Worm (Caenorhabditis elegans): ENCODE measurements around the gene srlf-33.

DNA sequence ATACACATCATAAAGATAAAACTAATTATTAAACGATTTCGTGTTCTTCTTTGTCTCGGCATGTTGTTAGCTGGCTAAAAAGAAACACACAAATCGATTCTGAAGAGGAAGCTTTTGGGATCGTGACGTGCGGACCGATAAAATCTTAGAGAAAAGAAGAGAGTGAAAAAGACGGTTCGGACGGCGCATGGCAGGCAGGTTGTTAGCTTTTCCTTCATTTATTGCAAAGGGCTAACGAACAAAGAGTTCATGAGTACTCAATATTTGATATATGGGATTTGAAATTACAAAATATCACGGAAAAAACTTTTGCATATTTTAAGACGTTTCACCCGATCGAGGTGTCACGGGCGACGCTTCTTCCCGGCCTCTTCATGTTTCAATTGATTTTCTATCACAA is 20.4 kb upstream of the srlf-33 start, which contains the start of gene ZK829.3:
- TF ChIP-seq unc-62 (GFP tag; optimal IDR thresholded peaks at IDR 0.05) (no peak), attf-6 (GFP tag; IDR thresholded peaks at IDR 0.05) (no peak), ztf-22 (GFP tag; optimal IDR thresholded peaks at IDR 0.05) (no peak), unc-130 (GFP tag; optimal IDR thresholded peaks at IDR 0.05) (no peak), lin-35 (GFP tag; optimal IDR thresholded peaks at IDR 0.05) (no peak), madf-6 (GFP tag; IDR thresholded peaks at IDR 0.05) (no peak), T26A5.8 (tag; optimal IDR thresholded peaks at IDR 0.05) (no peak), B0019.2 (GFP tag; conservative IDR thresholded peaks at IDR 0.05) (no peak), him-1 (tag; optimal IDR thresholded peaks at IDR 0.05) (no peak), lag-1 (GFP tag; IDR thresholded peaks at IDR 0.05) (no peak), rec-8 (tag; optimal IDR thresholded peaks at IDR 0.05) (no peak), D2030.7 (GFP tag; IDR thresholded peaks at IDR 0.05) (no peak), lsy-27 (tag; optimal IDR thresholded peaks at IDR 0.05; ENCODE audit: borderline replicate concordance, insufficient read depth) (no peak), dpl-1 (GFP tag; optimal IDR thresholded peaks at IDR 0.05) (no peak)
